Fruit fly (Drosophila melanogaster) whole organism, prepupa: Measurements from ENCODE around the gene CG31106.

Experiments used
- CG10631 ChIP-seq: fragments of 200-800 bp; sonication (Bioruptor generic); optimal IDR thresholded peaks from 2 replicates; lab custom pipeline; 2016; ENCODE audit warnings: missing biosample characterization, missing genetic modification characterization
- CG16779 ChIP-seq: fragments of 200-800 bp; sonication (Bioruptor generic); optimal IDR thresholded peaks from 3 replicates; lab custom pipeline; 2017; ENCODE audit warnings: missing biosample characterization, mild to moderate bottlenecking, missing genetic modification characterization
- CG6792 ChIP-seq: fragments of 200-800 bp; sonication (Bioruptor generic); optimal IDR thresholded peaks from 3 replicates; lab custom pipeline; 2016; ENCODE audit warnings: missing biosample characterization, missing genetic modification characterization
- CG8119 ChIP-seq: fragments of 200-800 bp; sonication (Bioruptor generic); IDR thresholded peaks from 3 replicates; pipeline ENCODE4 v1.3.6; 2022; ENCODE audit warnings: missing biosample characterization, missing genetic modification characterization
- Sox14 ChIP-seq: fragments of 200-800 bp; sonication (Bioruptor generic); optimal IDR thresholded peaks from 3 replicates; lab custom pipeline; 2016; ENCODE audit warnings: missing biosample characterization, missing genetic modification characterization
- topi ChIP-seq: fragments of 200-800 bp; sonication (Bioruptor generic); optimal IDR thresholded peaks from 3 replicates; lab custom pipeline; 2016; ENCODE audit warnings: missing biosample characterization, missing genetic modification characterization

DNA sequence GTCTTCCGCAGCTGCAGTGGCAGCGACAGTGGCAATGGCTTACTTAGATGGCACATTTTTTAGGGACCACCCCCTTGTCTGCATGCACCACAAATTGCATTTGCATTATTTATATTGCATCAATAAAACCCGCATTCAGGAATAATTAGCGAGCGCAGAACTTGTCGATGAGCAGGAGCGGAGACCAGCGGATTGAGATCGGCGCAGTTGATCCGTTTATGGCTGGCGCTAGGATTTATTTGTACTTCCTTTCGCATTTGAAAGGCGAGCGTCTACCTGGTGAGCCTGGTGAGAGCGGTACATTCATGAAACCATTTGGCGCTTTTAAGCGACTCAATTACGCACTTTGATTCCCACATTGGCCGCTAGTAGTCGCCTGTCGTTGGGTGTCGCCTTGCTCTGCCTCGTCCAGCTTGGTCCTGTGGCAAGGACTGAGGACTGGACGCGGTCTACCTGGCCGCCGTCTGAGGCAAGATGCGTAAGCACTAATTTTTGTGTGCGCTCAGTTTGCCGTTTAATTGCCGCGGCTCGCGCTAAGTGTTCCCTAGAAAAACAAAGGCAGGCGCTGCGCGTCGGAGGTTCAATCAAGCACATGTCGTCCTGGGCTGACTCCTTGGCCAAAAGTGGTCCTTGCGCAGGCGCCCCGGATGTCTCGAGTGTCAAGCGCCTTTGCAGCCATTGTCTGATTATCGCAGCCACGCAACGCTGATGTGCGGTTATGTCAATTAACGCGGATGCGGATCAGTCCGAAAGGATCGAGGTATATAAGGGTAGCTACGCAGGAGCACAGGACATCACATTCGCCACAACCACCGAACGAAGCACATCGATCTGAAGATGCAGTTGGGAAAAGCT is 21.1 kb upstream of the CG31106 start, which contains the start of gene CG13653:
- TF ChIP-seq topi (GFP tag; lab: Kevin White, UChicago) (no peak), CG16779 (tag; lab: Kevin White, UChicago) (no peak), Sox14 (GFP tag; lab: Kevin White, UChicago) (no peak), CG8119 (GFP tag; lab: Robert Waterston, UW) (no peak), CG10631 (GFP tag; lab: Kevin White, UChicago) (no peak), CG6792 (GFP tag; lab: Kevin White, UChicago) (no peak)
